Fruit fly (Drosophila melanogaster) whole organism, embryonic: Measurements from ENCODE around the gene CG31817.

Experiments used
- Asciz ChIP-seq: fragments of 200-800 bp; sonication (Bioruptor generic); optimal IDR thresholded peaks from 2 replicates; lab custom pipeline; 2017; ENCODE audit warnings: missing biosample characterization, mild to moderate bottlenecking, missing genetic modification characterization, missing genetic modification reagents
- BtbVII ChIP-seq: fragments of 200-800 bp; sonication (Bioruptor generic); optimal IDR thresholded peaks from 3 replicates; lab custom pipeline; 2017; ENCODE audit warnings: missing biosample characterization, mild to moderate bottlenecking, missing genetic modification characterization
- CG10366 ChIP-seq: fragments of 200-800 bp; sonication (Bioruptor generic); IDR thresholded peaks from 2 replicates; pipeline ENCODE4 v1.3.6; 2022; ENCODE audit warnings: missing biosample characterization, missing genetic modification characterization
- CG10431 ChIP-seq: fragments of 200-800 bp; sonication (Bioruptor generic); optimal IDR thresholded peaks from 3 replicates; lab custom pipeline; 2018; ENCODE audit warnings: missing biosample characterization, mild to moderate bottlenecking, missing genetic modification characterization
- CG10565 ChIP-seq: fragments of 200-800 bp; sonication (Bioruptor generic); optimal IDR thresholded peaks from 3 replicates; lab custom pipeline; 2016; ENCODE audit warnings: missing biosample characterization, mild to moderate bottlenecking, missing genetic modification characterization
- CG11093 ChIP-seq: fragments of 200-800 bp; sonication (Bioruptor generic); IDR thresholded peaks from 3 replicates; pipeline ENCODE4 v1.3.6; 2022; ENCODE audit warnings: missing biosample characterization, missing genetic modification characterization
- CG11560 ChIP-seq: fragments of 200-800 bp; sonication (Bioruptor generic); IDR thresholded peaks from 3 replicates; pipeline ENCODE4 v1.3.6; 2022; ENCODE audit warnings: missing biosample characterization, missing genetic modification characterization
- CG12659 ChIP-seq: fragments of 200-800 bp; sonication (Bioruptor generic); optimal IDR thresholded peaks from 3 replicates; lab custom pipeline; 2017; ENCODE audit warnings: mild to moderate bottlenecking, missing biosample characterization, missing genetic modification reagents, missing genetic modification characterization
- CG15514 ChIP-seq: fragments of 200-800 bp; sonication (Bioruptor generic); optimal IDR thresholded peaks from 3 replicates; lab custom pipeline; 2017; ENCODE audit warnings: missing biosample characterization, missing genetic modification characterization, mild to moderate bottlenecking, moderate library complexity, missing genetic modification reagents
- CG16813 ChIP-seq: fragments of 200-800 bp; sonication (Bioruptor generic); IDR thresholded peaks from 3 replicates; pipeline ENCODE4 v1.3.6; 2022; ENCODE audit warnings: missing biosample characterization, missing genetic modification characterization; ENCODE audit not compliant: partially characterized antibody
- CG17829 ChIP-seq: fragments of 200-800 bp; optimal IDR thresholded peaks from 2 replicates; lab custom pipeline; 2019; ENCODE audit warnings: missing biosample characterization, mild to moderate bottlenecking, missing genetic modification characterization, moderate library complexity
- CG18599 ChIP-seq: fragments of 200-800 bp; sonication (Bioruptor generic); optimal IDR thresholded peaks from 3 replicates; lab custom pipeline; 2017; ENCODE audit warnings: missing biosample characterization, missing genetic modification characterization, mild to moderate bottlenecking, moderate library complexity, missing genetic modification reagents
- CG2129 ChIP-seq: fragments of 200-800 bp; sonication (Bioruptor generic); IDR thresholded peaks from 2 replicates; pipeline ENCODE4 v1.3.6; 2022; ENCODE audit warnings: missing biosample characterization, missing genetic modification characterization; ENCODE audit not compliant: partially characterized antibody
- CG2202 ChIP-seq: fragments of 200-800 bp; sonication (Bioruptor generic); optimal IDR thresholded peaks from 2 replicates; lab custom pipeline; 2018; ENCODE audit warnings: missing biosample characterization, mild to moderate bottlenecking, missing genetic modification characterization
- CG34422 ChIP-seq: fragments of 200-800 bp; sonication (Bioruptor generic); IDR thresholded peaks from 3 replicates; pipeline ENCODE4 v1.3.6; 2022; ENCODE audit warnings: missing biosample characterization, missing genetic modification characterization
- CG4730 ChIP-seq: fragments of 200-800 bp; sonication (Bioruptor generic); IDR thresholded peaks from 2 replicates; pipeline ENCODE4 v1.3.6; 2022; ENCODE audit warnings: missing biosample characterization, missing genetic modification characterization
- CG6689 ChIP-seq: fragments of 200-800 bp; sonication (Bioruptor generic); IDR thresholded peaks from 2 replicates; pipeline ENCODE4 v1.3.6; 2022; ENCODE audit warnings: missing biosample characterization, missing genetic modification characterization
- CG7786 ChIP-seq: fragments of 200-800 bp; sonication (Bioruptor generic); optimal IDR thresholded peaks from 2 replicates; lab custom pipeline; 2016; ENCODE audit warnings: missing biosample characterization, missing genetic modification characterization
- CG8359 ChIP-seq: fragments of 200-800 bp; sonication (Bioruptor generic); optimal IDR thresholded peaks from 2 replicates; lab custom pipeline; 2017; ENCODE audit warnings: missing biosample characterization, mild to moderate bottlenecking, missing genetic modification characterization, borderline replicate concordance
- Deaf1 ChIP-seq: fragments of 200-800 bp; optimal IDR thresholded peaks from 3 replicates; lab custom pipeline; 2019; ENCODE audit warnings: missing biosample characterization, mild to moderate bottlenecking, missing genetic modification characterization, moderate library complexity
- Dfd ChIP-seq, 2 experiments: fragments of >200 bp; optimal IDR thresholded peaks; 2 replicates each; lab custom pipeline; 2017; ENCODE audit warnings: missing biosample characterization in 2 of 2, missing genetic modification characterization in 2 of 2
- NC2α ChIP-seq: fragments of 200-800 bp; sonication (Bioruptor generic); optimal IDR thresholded peaks from 2 replicates; lab custom pipeline; 2016; ENCODE audit warnings: missing biosample characterization, missing genetic modification characterization
- NFAT ChIP-seq: fragments of 200-800 bp; sonication (Bioruptor generic); IDR thresholded peaks from 2 replicates; pipeline ENCODE4 v1.3.6; 2022; ENCODE audit warnings: missing biosample characterization, missing genetic modification characterization
- Pdp1 ChIP-seq, 2 experiments: fragments of 200-800 bp; sonication (Bioruptor generic); optimal IDR thresholded peaks; 3 replicates each; lab custom pipeline; 2016; ENCODE audit warnings: missing biosample characterization in 2 of 2, missing genetic modification characterization in 2 of 2, mild to moderate bottlenecking in 1 of 2, moderate library complexity in 1 of 2
- Scr ChIP-seq: fragments of 200-800 bp; sonication (Bioruptor generic); IDR thresholded peaks from 2 replicates; pipeline ENCODE4 v1.3.6; 2022; ENCODE audit warnings: missing biosample characterization, missing genetic modification characterization; ENCODE audit not compliant: partially characterized antibody
- Sox102F ChIP-seq: fragments of 200-800 bp; sonication (Bioruptor generic); optimal IDR thresholded peaks from 2 replicates; lab custom pipeline; 2018; ENCODE audit warnings: missing biosample characterization, mild to moderate bottlenecking, missing genetic modification characterization, moderate library complexity
- Taf1 ChIP-seq: fragments of 200-800 bp; sonication (Bioruptor generic); IDR thresholded peaks from 2 replicates; pipeline ENCODE4 v1.3.6; 2022; ENCODE audit warnings: missing biosample characterization, missing genetic modification characterization
- Xrp1 ChIP-seq: fragments of 200-800 bp; sonication (Bioruptor generic); IDR thresholded peaks from 2 replicates; pipeline ENCODE4 v1.3.6; 2022; ENCODE audit warnings: missing biosample characterization, missing genetic modification characterization
- YL-1 ChIP-seq: fragments of 200-800 bp; sonication (Bioruptor generic); optimal IDR thresholded peaks from 3 replicates; lab custom pipeline; 2017; ENCODE audit warnings: missing biosample characterization, mild to moderate bottlenecking, missing genetic modification characterization
- ato ChIP-seq: fragments of 200-800 bp; sonication (Bioruptor generic); IDR thresholded peaks from 2 replicates; pipeline ENCODE4 v1.3.6; 2022; ENCODE audit warnings: missing biosample characterization, missing genetic modification characterization; ENCODE audit not compliant: partially characterized antibody
- cas ChIP-seq: fragments of 200-800 bp; sonication (Bioruptor generic); IDR thresholded peaks from 2 replicates; pipeline ENCODE4 v1.3.6; 2022; ENCODE audit warnings: missing biosample characterization, missing genetic modification characterization
- crol ChIP-seq: fragments of 200-800 bp; sonication (Bioruptor generic); IDR thresholded peaks from 2 replicates; pipeline ENCODE4 v1.3.6; 2022; ENCODE audit warnings: missing biosample characterization, missing genetic modification characterization
- danr ChIP-seq: fragments of 200-800 bp; sonication (Bioruptor generic); IDR thresholded peaks from 2 replicates; pipeline ENCODE4 v1.3.6; 2022; ENCODE audit warnings: missing biosample characterization, missing genetic modification characterization
- fd64A ChIP-seq: fragments of 200-800 bp; sonication (Bioruptor generic); optimal IDR thresholded peaks from 3 replicates; lab custom pipeline; 2018; ENCODE audit warnings: missing biosample characterization, mild to moderate bottlenecking, missing genetic modification characterization
- gfzf ChIP-seq: fragments of 200-800 bp; sonication (Bioruptor generic); optimal IDR thresholded peaks from 2 replicates; lab custom pipeline; 2016; ENCODE audit warnings: missing biosample characterization, mild to moderate bottlenecking, missing genetic modification characterization, moderate library complexity
- hkb ChIP-seq, 2 experiments: fragments of 200-800 bp in 1 of 2; fragments of >200 bp in 1 of 2; sonication (Bioruptor generic) in 1 of 2; IDR thresholded peaks in 1 of 2; optimal IDR thresholded peaks in 1 of 2; 2 replicates each; pipeline versions ENCODE4 v1.3.6 to Lab custom; 2017 to 2022; ENCODE audit warnings: missing biosample characterization in 1 of 2, missing genetic modification characterization in 1 of 2
- jigr1 ChIP-seq: fragments of 200-800 bp; sonication (Bioruptor generic); IDR thresholded peaks from 3 replicates; pipeline ENCODE4 v1.3.6; 2022; ENCODE audit warnings: missing biosample characterization, missing genetic modification characterization
- knrl ChIP-seq: fragments of 200-800 bp; sonication (Bioruptor generic); IDR thresholded peaks from 3 replicates; pipeline ENCODE4 v1.3.6; 2022; ENCODE audit warnings: missing biosample characterization, missing genetic modification characterization; ENCODE audit not compliant: partially characterized antibody
- lmd ChIP-seq: fragments of 200-800 bp; sonication (Bioruptor generic); IDR thresholded peaks from 2 replicates; pipeline ENCODE4 v1.3.6; 2022; ENCODE audit warnings: missing biosample characterization, missing genetic modification characterization
- luna ChIP-seq: fragments of 200-800 bp; sonication (Bioruptor generic); optimal IDR thresholded peaks from 2 replicates; lab custom pipeline; 2016; ENCODE audit warnings: missing biosample characterization, missing genetic modification characterization
- pfk ChIP-seq: fragments of 200-800 bp; sonication (Bioruptor generic); optimal IDR thresholded peaks from 2 replicates; lab custom pipeline; 2018; ENCODE audit warnings: missing biosample characterization, mild to moderate bottlenecking, missing genetic modification characterization, moderate library complexity
- pzg ChIP-seq: fragments of 200-800 bp; sonication (Bioruptor generic); optimal IDR thresholded peaks from 3 replicates; lab custom pipeline; 2018; ENCODE audit warnings: missing biosample characterization, mild to moderate bottlenecking, missing genetic modification characterization, moderate library complexity
- schlank ChIP-seq: fragments of 200-800 bp; sonication (Bioruptor generic); optimal IDR thresholded peaks from 2 replicates; lab custom pipeline; 2018; ENCODE audit warnings: missing biosample characterization, mild to moderate bottlenecking, missing genetic modification characterization
- sisA ChIP-seq: fragments of 200-800 bp; sonication (Bioruptor generic); IDR thresholded peaks from 2 replicates; pipeline ENCODE4 v1.3.6; 2022; ENCODE audit warnings: missing biosample characterization, missing genetic modification characterization
- sna ChIP-seq: fragments of 200-800 bp; sonication (Bioruptor generic); IDR thresholded peaks from 2 replicates; pipeline ENCODE4 v1.3.6; 2022; ENCODE audit warnings: missing biosample characterization, missing genetic modification characterization; ENCODE audit not compliant: partially characterized antibody
- tap ChIP-seq: fragments of 200-800 bp; optimal IDR thresholded peaks from 3 replicates; lab custom pipeline; 2019; ENCODE audit warnings: missing biosample characterization, mild to moderate bottlenecking, missing genetic modification characterization, moderate library complexity
- twi ChIP-seq: fragments of 200-800 bp; optimal IDR thresholded peaks from 2 replicates; lab custom pipeline; 2019; ENCODE audit warnings: missing biosample characterization, mild to moderate bottlenecking, missing genetic modification characterization, moderate library complexity

CG31817 gene

DNA sequence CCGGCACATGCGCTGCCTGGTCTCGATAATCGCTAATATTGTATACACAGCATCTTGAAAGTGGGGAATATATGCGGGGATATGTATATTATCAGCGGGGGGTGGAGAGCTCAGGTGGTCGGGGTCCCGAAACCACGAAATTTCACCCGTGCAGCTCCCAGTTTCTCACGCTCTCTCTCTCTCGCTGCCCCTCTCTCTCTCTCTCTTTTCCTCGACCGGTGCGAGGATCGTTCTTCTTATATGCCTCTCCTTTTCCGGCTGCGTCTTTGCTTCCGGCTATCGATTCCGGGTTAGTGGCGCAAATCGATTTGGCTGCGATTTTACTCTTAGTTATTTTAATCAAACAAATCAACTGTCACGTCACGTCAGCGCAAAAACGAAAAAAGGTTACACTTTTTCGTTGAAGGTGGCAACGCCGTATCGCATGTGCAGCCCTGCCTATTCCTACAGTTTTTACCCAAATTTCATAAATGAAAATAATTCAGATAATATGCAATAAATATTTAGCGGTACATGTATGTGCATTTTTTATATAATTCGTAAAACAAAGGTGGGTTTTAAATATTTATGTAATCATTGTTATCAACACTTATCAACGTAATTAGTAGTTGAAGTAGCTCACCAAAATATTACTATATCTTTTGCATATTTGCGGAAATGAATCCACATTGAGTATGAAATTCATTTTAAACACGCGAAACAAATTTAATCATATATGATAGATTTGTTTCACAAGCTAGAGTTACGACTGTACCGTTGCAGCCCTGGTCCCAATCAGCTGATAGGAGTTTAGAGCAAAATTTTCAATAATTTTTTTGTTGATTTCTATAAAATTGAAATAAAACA is 38.0 kb downstream of the CG31817 start, which contains the start of the genes heix and CG17328 (continued):
- peak; percentile 72 for TF ChIP-seq CG18599 (GFP tag; lab: Kevin White, UChicago)
- peak; percentile 56 for TF ChIP-seq CG7786 (GFP tag; lab: Kevin White, UChicago)
- no peak for TF ChIP-seq fd64A
- peak; percentile 27 for TF ChIP-seq NC2α (GFP tag; lab: Kevin White, UChicago)
- TF ChIP-seq BtbVII, result peak; percentile 39
- peak; percentile 4 for TF ChIP-seq hkb (optimal IDR thresholded peaks at IDR 0.05; lab: Kevin White, UChicago)
- TF ChIP-seq hkb (GFP tag; IDR thresholded peaks at IDR 0.05; lab: Robert Waterston, UW), result peak; percentile 37; the same call in 1 of the 2 replicates
- no peak for TF ChIP-seq Scr (GFP tag; lab: Robert Waterston, UW)
- TF ChIP-seq tap (tag; lab: Kevin White, UChicago), result no peak
- peak; percentile 53 to 74 for TF ChIP-seq Pdp1 (GFP tag; optimal IDR thresholded peaks at IDR 0.05; lab: Kevin White, UChicago)
- peak; percentile 78 for TF ChIP-seq lmd (GFP tag; lab: Robert Waterston, UW)
- TF ChIP-seq CG10431, result no peak
- TF ChIP-seq CG2202, result no peak
- TF ChIP-seq NFAT (GFP tag; lab: Robert Waterston, UW), result peak; percentile 84
- TF ChIP-seq Asciz (GFP tag; lab: Kevin White, UChicago), result no peak
- no peak for TF ChIP-seq sna (GFP tag; lab: Robert Waterston, UW)
- peak; percentile 65 for TF ChIP-seq CG6689 (GFP tag; lab: Robert Waterston, UW)
- 0 out of 2 replicates have a peak, but pooled peaks have one; percentile 16 for TF ChIP-seq ato
- TF ChIP-seq CG12659, result peak; percentile 80
- no peak for TF ChIP-seq CG2129
- peak; percentile 93 for TF ChIP-seq crol (GFP tag; lab: Robert Waterston, UW)
- TF ChIP-seq twi (tag; lab: Kevin White, UChicago), result peak; percentile 49
- TF ChIP-seq CG34422 (GFP tag; lab: Robert Waterston, UW), result peak; percentile 60
- TF ChIP-seq CG11093, result peak; percentile 61; the same call in 2 of the 3 replicates
- no peak for TF ChIP-seq knrl (GFP tag; lab: Robert Waterston, UW)
- 0 out of 2 replicates have a peak, but pooled peaks have one; percentile 18 for TF ChIP-seq danr
- TF ChIP-seq CG16813 (GFP tag; lab: Robert Waterston, UW), result no peak
- TF ChIP-seq Xrp1 (GFP tag; lab: Robert Waterston, UW), result peak; percentile 47; the same call in 1 of the 2 replicates
- TF ChIP-seq luna (GFP tag; lab: Kevin White, UChicago), result peak; percentile 70
- peak; percentile 85 for TF ChIP-seq YL-1 (GFP tag; lab: Kevin White, UChicago)
- no peak for TF ChIP-seq CG8359
- no peak for TF ChIP-seq CG10565 (GFP tag; lab: Kevin White, UChicago)
- TF ChIP-seq cas (GFP tag; lab: Robert Waterston, UW), result no peak
- TF ChIP-seq CG11560 (tag; lab: Robert Waterston, UW), result no peak; the same call in 2 of the 3 replicates
- peak; percentile 71 for TF ChIP-seq CG17829 (tag; lab: Kevin White, UChicago)
- TF ChIP-seq pfk (GFP tag; lab: Kevin White, UChicago), result no peak
- TF ChIP-seq Sox102F, result no peak
- peak; percentile 61 for TF ChIP-seq pzg (GFP tag; lab: Kevin White, UChicago)
- TF ChIP-seq Dfd (GFP tag; optimal IDR thresholded peaks at IDR 0.05; lab: Kevin White, UChicago), result no peak
- TF ChIP-seq CG15514 (GFP tag; lab: Kevin White, UChicago), result peak; percentile 43
- TF ChIP-seq schlank, result peak; percentile 57
- peak; percentile 69; the same call in 1 of the 2 replicates for TF ChIP-seq Taf1 (GFP tag; lab: Robert Waterston, UW)
- TF ChIP-seq gfzf (GFP tag; lab: Kevin White, UChicago), result peak; percentile 72
- peak; percentile 80 for TF ChIP-seq sisA (GFP tag; lab: Robert Waterston, UW)
- TF ChIP-seq CG10366, result peak; percentile 70; the same call in 1 of the 2 replicates
- 0 out of 3 replicates have a peak, but pooled peaks have one; percentile 38 for TF ChIP-seq jigr1 (GFP tag; lab: Robert Waterston, UW)
- peak; percentile 52; the same call in 1 of the 2 replicates for TF ChIP-seq CG4730 (GFP tag; lab: Robert Waterston, UW)
- TF ChIP-seq Deaf1 (tag; lab: Kevin White, UChicago), result no peak
